Fruit fly (Drosophila melanogaster) whole organism, embryonic: ENCODE measurements around the gene CG32599.

Source experiments
- ATbp ChIP-seq: fragments of 200-800 bp; sonication (Bioruptor generic); optimal IDR thresholded peaks from 2 replicates; lab custom pipeline; 2017; ENCODE audit warnings: missing biosample characterization, mild to moderate bottlenecking, missing genetic modification characterization, missing genetic modification reagents
- BtbVII ChIP-seq: fragments of 200-800 bp; sonication (Bioruptor generic); optimal IDR thresholded peaks from 3 replicates; lab custom pipeline; 2017; ENCODE audit warnings: missing biosample characterization, mild to moderate bottlenecking, missing genetic modification characterization
- CG11398 ChIP-seq: fragments of 200-800 bp; sonication (Bioruptor generic); optimal IDR thresholded peaks from 2 replicates; lab custom pipeline; 2016; ENCODE audit warnings: missing biosample characterization, missing genetic modification characterization
- CG12299 ChIP-seq: fragments of 200-800 bp; sonication (Bioruptor generic); optimal IDR thresholded peaks from 2 replicates; lab custom pipeline; 2018; ENCODE audit warnings: missing biosample characterization, mild to moderate bottlenecking, missing genetic modification characterization
- CG13123 ChIP-seq: fragments of 200-800 bp; sonication (Bioruptor generic); optimal IDR thresholded peaks from 2 replicates; lab custom pipeline; 2016; ENCODE audit warnings: missing biosample characterization, missing genetic modification characterization
- CG14710 ChIP-seq: fragments of 200-800 bp; sonication (Bioruptor generic); optimal IDR thresholded peaks from 3 replicates; lab custom pipeline; 2019; ENCODE audit warnings: missing biosample characterization, mild to moderate bottlenecking, missing genetic modification characterization, moderate library complexity
- CG1603 ChIP-seq: fragments of 200-800 bp; sonication (Bioruptor generic); optimal IDR thresholded peaks from 2 replicates; lab custom pipeline; 2019; ENCODE audit warnings: missing biosample characterization, mild to moderate bottlenecking, missing genetic modification characterization, moderate library complexity
- CG17359 ChIP-seq: fragments of 200-800 bp; sonication (Bioruptor generic); optimal IDR thresholded peaks from 3 replicates; lab custom pipeline; 2018; ENCODE audit warnings: missing biosample characterization, mild to moderate bottlenecking, missing genetic modification characterization, moderate library complexity
- CG17385 ChIP-seq: fragments of 200-800 bp; sonication (Bioruptor generic); optimal IDR thresholded peaks from 3 replicates; lab custom pipeline; 2018; ENCODE audit warnings: missing biosample characterization, mild to moderate bottlenecking, missing genetic modification characterization
- CG18262 ChIP-seq: fragments of 200-800 bp; optimal IDR thresholded peaks from 3 replicates; lab custom pipeline; 2019; ENCODE audit warnings: missing biosample characterization, mild to moderate bottlenecking, missing genetic modification characterization, moderate library complexity
- CG30020 ChIP-seq: fragments of 200-800 bp; optimal IDR thresholded peaks from 2 replicates; lab custom pipeline; 2019; ENCODE audit warnings: missing biosample characterization, mild to moderate bottlenecking, missing genetic modification characterization, moderate library complexity
- CG3407 ChIP-seq: fragments of 200-800 bp; sonication (Bioruptor generic); optimal IDR thresholded peaks from 2 replicates; lab custom pipeline; 2018; ENCODE audit warnings: missing biosample characterization, mild to moderate bottlenecking, missing genetic modification characterization
- CG34422 ChIP-seq: fragments of 200-800 bp; sonication (Bioruptor generic); IDR thresholded peaks from 3 replicates; pipeline ENCODE4 v1.3.6; 2022; ENCODE audit warnings: missing biosample characterization, missing genetic modification characterization
- CG3847 ChIP-seq: fragments of 200-800 bp; sonication (Bioruptor generic); IDR thresholded peaks from 2 replicates; pipeline ENCODE4 v1.3.6; 2022; ENCODE audit warnings: missing biosample characterization, missing genetic modification characterization
- CG4854 ChIP-seq: fragments of 200-800 bp; sonication (Bioruptor generic); optimal IDR thresholded peaks from 2 replicates; lab custom pipeline; 2016; ENCODE audit warnings: missing biosample characterization, missing genetic modification characterization, inconsistent platforms
- CG6689 ChIP-seq: fragments of 200-800 bp; sonication (Bioruptor generic); IDR thresholded peaks from 2 replicates; pipeline ENCODE4 v1.3.6; 2022; ENCODE audit warnings: missing biosample characterization, missing genetic modification characterization
- CG7271 ChIP-seq: fragments of 200-800 bp; sonication (Bioruptor generic); optimal IDR thresholded peaks from 2 replicates; lab custom pipeline; 2018; ENCODE audit warnings: missing biosample characterization, mild to moderate bottlenecking, missing genetic modification characterization, moderate library complexity
- CG7839 ChIP-seq: fragments of 200-800 bp; sonication (Bioruptor generic); optimal IDR thresholded peaks from 3 replicates; lab custom pipeline; 2018; ENCODE audit warnings: missing biosample characterization, mild to moderate bottlenecking, missing genetic modification characterization, moderate library complexity
- CG8924 ChIP-seq: fragments of 200-800 bp; optimal IDR thresholded peaks from 3 replicates; lab custom pipeline; 2019; ENCODE audit warnings: missing biosample characterization, mild to moderate bottlenecking, missing genetic modification characterization, moderate library complexity
- CG9215 ChIP-seq: fragments of 200-800 bp; sonication (Bioruptor generic); IDR thresholded peaks from 2 replicates; pipeline ENCODE4 v1.3.6; 2022; ENCODE audit warnings: missing biosample characterization, missing genetic modification characterization
- CG9876 ChIP-seq: fragments of 200-800 bp; sonication (Bioruptor generic); optimal IDR thresholded peaks from 2 replicates; lab custom pipeline; 2016; ENCODE audit warnings: missing biosample characterization, missing genetic modification characterization
- Dbx ChIP-seq: fragments of 200-800 bp; sonication (Bioruptor generic); IDR thresholded peaks from 3 replicates; pipeline ENCODE4 v1.3.6; 2022; ENCODE audit warnings: missing biosample characterization, missing genetic modification characterization
- E2f2 ChIP-seq: fragments of 200-800 bp; sonication (Bioruptor generic); IDR thresholded peaks from 2 replicates; pipeline ENCODE4 v1.3.6; 2022; ENCODE audit warnings: missing biosample characterization, missing genetic modification characterization
- Ets97D ChIP-seq: fragments of 200-800 bp; sonication (Bioruptor generic); optimal IDR thresholded peaks from 3 replicates; lab custom pipeline; 2016; ENCODE audit warnings: missing biosample characterization, missing genetic modification characterization
- H15 ChIP-seq: fragments of 200-800 bp; sonication (Bioruptor generic); IDR thresholded peaks from 3 replicates; pipeline ENCODE4 v1.3.6; 2022; ENCODE audit warnings: missing biosample characterization, missing genetic modification characterization
- HLH3B ChIP-seq: fragments of 200-800 bp; sonication (Bioruptor generic); IDR thresholded peaks from 2 replicates; pipeline ENCODE4 v1.3.6; 2022; ENCODE audit warnings: missing biosample characterization, missing genetic modification characterization
- Hr39 ChIP-seq: fragments of >200 bp; optimal IDR thresholded peaks from 2 replicates; lab custom pipeline; 2017
- Hr78 ChIP-seq, 2 experiments: fragments of 200-800 bp in 1 of 2; fragments of >200 bp in 1 of 2; sonication (Bioruptor generic) in 1 of 2; optimal IDR thresholded peaks; 2 replicates each; lab custom pipeline; 2017 to 2019; ENCODE audit warnings: missing biosample characterization in 2 of 2, missing genetic modification characterization in 2 of 2, mild to moderate bottlenecking in 1 of 2, moderate library complexity in 1 of 2
- Meics ChIP-seq: fragments of 200-800 bp; sonication (Bioruptor generic); optimal IDR thresholded peaks from 2 replicates; lab custom pipeline; 2017; ENCODE audit warnings: missing biosample characterization, mild to moderate bottlenecking, missing genetic modification characterization
- Myb ChIP-seq: fragments of 200-800 bp; sonication (Bioruptor generic); optimal IDR thresholded peaks from 2 replicates; lab custom pipeline; 2016; ENCODE audit warnings: missing biosample characterization, missing genetic modification characterization
- NfI ChIP-seq: fragments of 200-800 bp; sonication (Bioruptor generic); optimal IDR thresholded peaks from 3 replicates; lab custom pipeline; 2018; ENCODE audit warnings: missing biosample characterization, mild to moderate bottlenecking, missing genetic modification characterization, moderate library complexity
- Oaz ChIP-seq: fragments of 200-800 bp; sonication (Bioruptor generic); IDR thresholded peaks from 2 replicates; pipeline ENCODE4 v1.3.6; 2022; ENCODE audit warnings: missing biosample characterization, missing genetic modification characterization
- ase ChIP-seq: fragments of 200-800 bp; sonication (Bioruptor generic); IDR thresholded peaks from 3 replicates; pipeline ENCODE4 v1.3.6; 2022; ENCODE audit warnings: missing biosample characterization, missing genetic modification characterization
- bbx ChIP-seq: fragments of 200-800 bp; sonication (Bioruptor generic); IDR thresholded peaks from 2 replicates; pipeline ENCODE4 v1.3.6; 2022; ENCODE audit warnings: missing biosample characterization, missing genetic modification characterization; ENCODE audit not compliant: partially characterized antibody
- br ChIP-seq: fragments of >200 bp; optimal IDR thresholded peaks from 2 replicates; lab custom pipeline; 2017
- dm ChIP-seq: fragments of 200-800 bp; sonication (Bioruptor generic); optimal IDR thresholded peaks from 3 replicates; lab custom pipeline; 2016; ENCODE audit warnings: missing biosample characterization, missing genetic modification characterization
- fu2 ChIP-seq: fragments of 200-800 bp; sonication (Bioruptor generic); optimal IDR thresholded peaks from 2 replicates; lab custom pipeline; 2016; ENCODE audit warnings: missing biosample characterization, missing genetic modification characterization
- gce ChIP-seq: fragments of 200-800 bp; sonication (Bioruptor generic); IDR thresholded peaks from 3 replicates; pipeline ENCODE4 v1.3.6; 2022; ENCODE audit warnings: missing biosample characterization, missing genetic modification characterization
- grn ChIP-seq: fragments of 200-800 bp; sonication (Bioruptor generic); optimal IDR thresholded peaks from 3 replicates; lab custom pipeline; 2017; ENCODE audit warnings: missing biosample characterization, missing genetic modification characterization
- kni ChIP-seq: fragments of 200-800 bp; sonication (Bioruptor generic); optimal IDR thresholded peaks from 3 replicates; lab custom pipeline; 2017; ENCODE audit warnings: mild to moderate bottlenecking, missing biosample characterization, missing genetic modification reagents, missing genetic modification characterization
- knrl ChIP-seq: fragments of 200-800 bp; sonication (Bioruptor generic); IDR thresholded peaks from 3 replicates; pipeline ENCODE4 v1.3.6; 2022; ENCODE audit warnings: missing biosample characterization, missing genetic modification characterization; ENCODE audit not compliant: partially characterized antibody
- lov ChIP-seq, 2 experiments: fragments of 200-800 bp in 1 of 2; fragments of >200 bp in 1 of 2; sonication (Bioruptor generic) in 1 of 2; IDR thresholded peaks in 1 of 2; optimal IDR thresholded peaks in 1 of 2; 2 replicates in 1 of 2; 3 replicates in 1 of 2; pipeline versions ENCODE4 v1.3.6 to Lab custom; 2017 to 2022; ENCODE audit warnings: missing biosample characterization in 1 of 2, missing genetic modification characterization in 1 of 2
- pan ChIP-seq, 4 experiments: fragments of >200 bp in 3 of 4; fragments of 200-800 bp in 1 of 4; sonication (Bioruptor generic) in 1 of 4; optimal IDR thresholded peaks in 3 of 4; IDR thresholded peaks in 1 of 4; 2 replicates each; pipeline versions ENCODE4 v1.3.6 to Lab custom; 2017 to 2022; ENCODE audit warnings: missing biosample characterization in 2 of 4, missing genetic modification characterization in 2 of 4, mixed read lengths in 1 of 4
- row ChIP-seq: fragments of 200-800 bp; sonication (Bioruptor generic); IDR thresholded peaks from 3 replicates; pipeline ENCODE4 v1.3.6; 2022; ENCODE audit warnings: missing biosample characterization, missing genetic modification characterization
- salm ChIP-seq: fragments of 200-800 bp; sonication (Bioruptor generic); optimal IDR thresholded peaks from 2 replicates; lab custom pipeline; 2018; ENCODE audit warnings: missing biosample characterization, mild to moderate bottlenecking, missing genetic modification characterization
- scrt ChIP-seq: fragments of 200-800 bp; sonication (Bioruptor generic); optimal IDR thresholded peaks from 2 replicates; lab custom pipeline; 2018; ENCODE audit warnings: missing biosample characterization, mild to moderate bottlenecking, missing genetic modification characterization, moderate library complexity
- sens-2 ChIP-seq: fragments of 200-800 bp; sonication (Bioruptor generic); IDR thresholded peaks from 2 replicates; pipeline ENCODE4 v1.3.6; 2022; ENCODE audit warnings: missing biosample characterization, missing genetic modification characterization
- stwl ChIP-seq: fragments of 200-800 bp; sonication (Bioruptor generic); optimal IDR thresholded peaks from 3 replicates; lab custom pipeline; 2018; ENCODE audit warnings: missing biosample characterization, mild to moderate bottlenecking, missing genetic modification characterization, moderate library complexity
- tin ChIP-seq: fragments of 200-800 bp; sonication (Bioruptor generic); optimal IDR thresholded peaks from 3 replicates; lab custom pipeline; 2016; ENCODE audit warnings: missing biosample characterization, missing genetic modification characterization

The CG32599 gene

DNA sequence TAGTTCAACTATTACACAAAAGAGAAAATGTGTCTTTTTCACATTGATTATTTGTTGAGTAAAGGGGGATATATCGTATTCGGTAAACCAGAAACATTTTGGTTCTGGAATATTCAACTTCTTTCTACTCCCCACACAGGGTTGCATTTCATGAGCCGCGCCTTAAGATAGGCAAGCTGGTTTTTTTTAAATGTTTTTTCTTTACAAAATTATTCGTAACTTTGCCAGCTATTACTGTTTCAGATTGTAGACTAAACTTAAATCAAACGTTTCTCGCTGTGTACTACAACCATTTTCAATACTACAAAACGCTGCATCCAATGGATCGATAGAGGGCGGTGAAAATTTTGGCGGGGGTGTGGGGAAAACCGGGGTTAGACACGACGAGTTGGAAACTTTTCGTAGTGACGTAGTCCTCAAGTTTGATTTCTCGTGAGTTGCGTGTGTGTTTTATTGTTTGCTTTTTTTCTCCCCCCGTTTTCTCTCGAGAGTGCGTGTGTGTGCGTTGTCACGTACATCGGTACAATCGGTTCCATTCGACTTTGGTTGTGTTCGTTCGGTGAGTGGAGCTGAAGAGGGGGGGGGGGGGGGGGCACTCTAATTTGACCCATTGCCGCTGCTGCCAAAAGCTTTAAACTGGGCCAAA is 29.9 kb upstream of the CG32599 start (continued):
- TF ChIP-seq ase (0 out of 3 replicates have a peak, but pooled peaks have one; percentile 11), row (GFP tag; lab: Robert Waterston, UW) (peak; percentile 59), CG3847 (GFP tag; lab: Robert Waterston, UW) (no peak), ATbp (GFP tag; lab: Kevin White, UChicago) (no peak), lov (optimal IDR thresholded peaks at IDR 0.05; lab: Kevin White, UChicago) (no peak), lov (GFP tag; IDR thresholded peaks at IDR 0.05; lab: Robert Waterston, UW) (no peak), fu2 (GFP tag; lab: Kevin White, UChicago) (no peak), stwl (tag; lab: Kevin White, UChicago) (peak; percentile 55), CG30020 (tag; lab: Kevin White, UChicago) (no peak), CG18262 (tag; lab: Kevin White, UChicago) (peak; percentile 46), BtbVII (GFP tag; lab: Kevin White, UChicago) (no peak), CG17359 (tag; lab: Kevin White, UChicago) (peak; percentile 44), gce (GFP tag; lab: Robert Waterston, UW) (no peak), CG9215 (GFP tag; lab: Robert Waterston, UW) (no peak), salm (tag; lab: Kevin White, UChicago) (no peak), CG7839 (tag; lab: Kevin White, UChicago) (peak; percentile 46), CG12299 (tag; lab: Kevin White, UChicago) (peak; percentile 38), H15 (GFP tag; lab: Robert Waterston, UW) (no peak), Dbx (GFP tag; lab: Robert Waterston, UW) (0 out of 3 replicates have a peak, but pooled peaks have one; percentile 14), CG6689 (peak; percentile 40; the same call in 1 of the 2 replicates), sens-2 (GFP tag; lab: Robert Waterston, UW) (no peak), Myb (peak; percentile 25), CG4854 (GFP tag; lab: Kevin White, UChicago) (no peak), NfI (peak; percentile 34), kni (GFP tag; lab: Kevin White, UChicago) (no peak), CG14710 (tag; lab: Kevin White, UChicago) (peak; percentile 11), br (lab: Kevin White, UChicago) (no peak), scrt (GFP tag; lab: Kevin White, UChicago) (no peak), Hr78 (GFP tag; optimal IDR thresholded peaks at IDR 0.05; lab: Kevin White, UChicago) (peak in 1 of 2 experiments; percentile 69), CG1603 (peak; percentile 1), CG8924 (tag; lab: Kevin White, UChicago) (peak; percentile 21), knrl (GFP tag; lab: Robert Waterston, UW) (no peak), dm (GFP tag; lab: Kevin White, UChicago) (no peak), CG9876 (GFP tag; lab: Kevin White, UChicago) (no peak), pan (optimal IDR thresholded peaks at IDR 0.05; lab: Kevin White, UChicago) (no peak), pan (GFP tag; optimal IDR thresholded peaks at IDR 0.05 in 1 of 2, IDR thresholded peaks at IDR 0.05 in 1 of 2) (no peak), CG3407 (GFP tag; lab: Kevin White, UChicago) (peak; percentile 24), bbx (no peak), CG17385 (GFP tag; lab: Kevin White, UChicago) (peak; percentile 30), CG11398 (GFP tag; lab: Kevin White, UChicago) (no peak), Meics (GFP tag; lab: Kevin White, UChicago) (peak; percentile 34), HLH3B (GFP tag; lab: Robert Waterston, UW) (peak; percentile 36; the same call in 1 of the 2 replicates), tin (peak; percentile 15), grn (GFP tag; lab: Kevin White, UChicago) (no peak), Hr39 (lab: Kevin White, UChicago) (no peak), CG7271 (tag; lab: Kevin White, UChicago) (no peak), E2f2 (peak; percentile 29; the same call in 1 of the 2 replicates), Ets97D (GFP tag; lab: Kevin White, UChicago) (no peak), CG13123 (GFP tag; lab: Kevin White, UChicago) (no peak), CG34422 (no peak), Oaz (no peak)
